Fruit fly (Drosophila melanogaster) whole organism, prepupa: ENCODE data around the gene Scr.
A peak's percentile ranks its signal among the peaks of the same experiment; 100 is the strongest.

Experiments used
- Blimp-1 ChIP-seq: fragments of 200-800 bp; sonication (Bioruptor generic); optimal IDR thresholded peaks from 3 replicates; lab custom pipeline; 2017; ENCODE audit warnings: missing biosample characterization, missing genetic modification characterization, mild to moderate bottlenecking, moderate library complexity, missing genetic modification reagents
- CG10631 ChIP-seq: fragments of 200-800 bp; sonication (Bioruptor generic); optimal IDR thresholded peaks from 2 replicates; lab custom pipeline; 2016; ENCODE audit warnings: missing biosample characterization, missing genetic modification characterization
- CG10669 ChIP-seq: fragments of 200-800 bp; sonication (Bioruptor generic); optimal IDR thresholded peaks from 3 replicates; lab custom pipeline; 2018; ENCODE audit warnings: missing biosample characterization, mild to moderate bottlenecking, missing genetic modification characterization, moderate library complexity
- CG11762 ChIP-seq: fragments of 200-800 bp; sonication (Bioruptor generic); optimal IDR thresholded peaks from 3 replicates; lab custom pipeline; 2016; ENCODE audit warnings: missing biosample characterization, missing genetic modification characterization; ENCODE audit not compliant: insufficient read depth
- CG11902 ChIP-seq: fragments of 200-800 bp; sonication (Bioruptor generic); optimal IDR thresholded peaks from 3 replicates; lab custom pipeline; 2016; ENCODE audit warnings: missing biosample characterization, missing genetic modification characterization
- CG15336 ChIP-seq: fragments of 200-800 bp; sonication (Bioruptor generic); IDR thresholded peaks from 2 replicates; pipeline ENCODE4 v1.3.6; 2022; ENCODE audit warnings: missing biosample characterization, missing genetic modification characterization
- CG16779 ChIP-seq: fragments of 200-800 bp; sonication (Bioruptor generic); optimal IDR thresholded peaks from 3 replicates; lab custom pipeline; 2017; ENCODE audit warnings: missing biosample characterization, mild to moderate bottlenecking, missing genetic modification characterization
- CG3032 ChIP-seq: fragments of 200-800 bp; optimal IDR thresholded peaks from 2 replicates; lab custom pipeline; 2019; ENCODE audit warnings: missing biosample characterization, mild to moderate bottlenecking, missing genetic modification characterization, moderate library complexity
- CG32006 ChIP-seq: fragments of 200-800 bp; sonication (Bioruptor generic); optimal IDR thresholded peaks from 3 replicates; lab custom pipeline; 2017; ENCODE audit warnings: missing biosample characterization, mild to moderate bottlenecking, missing genetic modification characterization
- CG34406 ChIP-seq: fragments of 200-800 bp; sonication (Bioruptor generic); optimal IDR thresholded peaks from 3 replicates; lab custom pipeline; 2016; ENCODE audit warnings: missing biosample characterization, missing genetic modification characterization
- CG4318 ChIP-seq: fragments of 200-800 bp; sonication (Bioruptor generic); optimal IDR thresholded peaks from 3 replicates; lab custom pipeline; 2017; ENCODE audit warnings: missing biosample characterization, mild to moderate bottlenecking, missing genetic modification characterization
- CG6163 ChIP-seq: fragments of 200-800 bp; sonication (Bioruptor generic); IDR thresholded peaks from 3 replicates; pipeline ENCODE4 v1.3.6; 2022; ENCODE audit warnings: missing biosample characterization, missing genetic modification characterization
- CG6276 ChIP-seq: fragments of 200-800 bp; sonication (Bioruptor generic); optimal IDR thresholded peaks from 2 replicates; lab custom pipeline; 2017; ENCODE audit warnings: missing biosample characterization, mild to moderate bottlenecking, missing genetic modification characterization
- CG6792 ChIP-seq: fragments of 200-800 bp; sonication (Bioruptor generic); optimal IDR thresholded peaks from 3 replicates; lab custom pipeline; 2016; ENCODE audit warnings: missing biosample characterization, missing genetic modification characterization
- CG6854 ChIP-seq: fragments of 200-800 bp; sonication (Bioruptor generic); optimal IDR thresholded peaks from 2 replicates; lab custom pipeline; 2017; ENCODE audit warnings: missing biosample characterization, mild to moderate bottlenecking, missing genetic modification characterization
- CG7368 ChIP-seq: fragments of 200-800 bp; sonication (Bioruptor generic); optimal IDR thresholded peaks from 3 replicates; lab custom pipeline; 2016; ENCODE audit warnings: missing biosample characterization, missing genetic modification characterization
- CG8119 ChIP-seq: fragments of 200-800 bp; sonication (Bioruptor generic); IDR thresholded peaks from 3 replicates; pipeline ENCODE4 v1.3.6; 2022; ENCODE audit warnings: missing biosample characterization, missing genetic modification characterization
- CG8319 ChIP-seq: fragments of 200-800 bp; sonication (Bioruptor generic); optimal IDR thresholded peaks from 3 replicates; lab custom pipeline; 2016; ENCODE audit warnings: missing biosample characterization, missing genetic modification characterization
- CG8632 ChIP-seq: fragments of 200-800 bp; sonication (Bioruptor generic); optimal IDR thresholded peaks from 3 replicates; lab custom pipeline; 2016; ENCODE audit warnings: missing biosample characterization, missing genetic modification characterization
- CG9139 ChIP-seq: fragments of 200-800 bp; sonication (Bioruptor generic); optimal IDR thresholded peaks from 3 replicates; lab custom pipeline; 2017; ENCODE audit warnings: missing biosample characterization, mild to moderate bottlenecking, missing genetic modification characterization
- Eip78C ChIP-seq: fragments of 200-800 bp; sonication (Bioruptor generic); peaks from one replicate; lab custom pipeline; 2016; ENCODE audit warnings: missing biosample characterization, missing genetic modification characterization
- Eip93F ChIP-seq: fragments of 200-800 bp; sonication (Bioruptor generic); optimal IDR thresholded peaks from 2 replicates; lab custom pipeline; 2016; ENCODE audit warnings: missing biosample characterization, mild to moderate bottlenecking, missing genetic modification characterization
- Ets21C ChIP-seq: fragments of 200-800 bp; sonication (Bioruptor generic); optimal IDR thresholded peaks from 3 replicates; lab custom pipeline; 2016; ENCODE audit warnings: missing biosample characterization, missing genetic modification characterization
- Ets96B ChIP-seq: fragments of 200-800 bp; optimal IDR thresholded peaks from 2 replicates; lab custom pipeline; 2019; ENCODE audit warnings: missing biosample characterization, mild to moderate bottlenecking, missing genetic modification characterization, moderate library complexity
- Gug ChIP-seq: fragments of 200-800 bp; sonication (Bioruptor generic); IDR thresholded peaks from 2 replicates; pipeline ENCODE4 v1.3.6; 2022; ENCODE audit warnings: missing biosample characterization, missing genetic modification characterization
- Hr39 ChIP-seq: fragments of 200-800 bp; sonication (Bioruptor generic); optimal IDR thresholded peaks from 2 replicates; lab custom pipeline; 2016; ENCODE audit warnings: missing biosample characterization, missing genetic modification characterization
- Hr4 ChIP-seq: fragments of 200-800 bp; sonication (Bioruptor generic); optimal IDR thresholded peaks from 3 replicates; lab custom pipeline; 2016; ENCODE audit warnings: missing biosample characterization, missing genetic modification characterization
- Lpt ChIP-seq: fragments of 200-800 bp; sonication (Bioruptor generic); optimal IDR thresholded peaks from 3 replicates; lab custom pipeline; 2016; ENCODE audit warnings: missing biosample characterization, missing genetic modification characterization
- Met ChIP-seq: fragments of 200-800 bp; sonication (Bioruptor generic); optimal IDR thresholded peaks from 3 replicates; lab custom pipeline; 2016; ENCODE audit warnings: missing biosample characterization, missing genetic modification characterization
- OdsH ChIP-seq: fragments of 200-800 bp; sonication (Bioruptor generic); optimal IDR thresholded peaks from 3 replicates; lab custom pipeline; 2016; ENCODE audit warnings: missing biosample characterization, missing genetic modification characterization
- Smox ChIP-seq: fragments of 200-800 bp; sonication (Bioruptor generic); optimal IDR thresholded peaks from 3 replicates; lab custom pipeline; 2016; ENCODE audit warnings: missing biosample characterization, missing genetic modification characterization
- Sox102F ChIP-seq: fragments of 200-800 bp; sonication (Bioruptor generic); optimal IDR thresholded peaks from 2 replicates; lab custom pipeline; 2016; ENCODE audit warnings: missing biosample characterization, mild to moderate bottlenecking, missing genetic modification characterization
- Sox14 ChIP-seq: fragments of 200-800 bp; sonication (Bioruptor generic); optimal IDR thresholded peaks from 3 replicates; lab custom pipeline; 2016; ENCODE audit warnings: missing biosample characterization, missing genetic modification characterization
- Sox15 ChIP-seq: fragments of 200-800 bp; sonication (Bioruptor generic); optimal IDR thresholded peaks from 3 replicates; lab custom pipeline; 2016; ENCODE audit warnings: missing biosample characterization, missing genetic modification characterization
- achi ChIP-seq: fragments of 200-800 bp; sonication (Bioruptor generic); optimal IDR thresholded peaks from 3 replicates; lab custom pipeline; 2016; ENCODE audit warnings: missing biosample characterization, missing genetic modification characterization
- acj6 ChIP-seq: fragments of 200-800 bp; sonication (Bioruptor generic); optimal IDR thresholded peaks from 3 replicates; lab custom pipeline; 2016; ENCODE audit warnings: missing biosample characterization, missing genetic modification characterization
- cyc ChIP-seq: fragments of 200-800 bp; sonication (Bioruptor generic); optimal IDR thresholded peaks from 3 replicates; lab custom pipeline; 2016; ENCODE audit warnings: missing biosample characterization, missing genetic modification characterization
- dac ChIP-seq: fragments of 200-800 bp; sonication (Bioruptor generic); optimal IDR thresholded peaks from 2 replicates; lab custom pipeline; 2017; ENCODE audit warnings: missing biosample characterization, mild to moderate bottlenecking, missing genetic modification characterization
- dsx ChIP-seq: fragments of 200-800 bp; optimal IDR thresholded peaks from 3 replicates; lab custom pipeline; 2019; ENCODE audit warnings: missing biosample characterization, mild to moderate bottlenecking, missing genetic modification characterization, moderate library complexity; ENCODE audit not compliant: poor library complexity, severe bottlenecking
- eg ChIP-seq: fragments of 200-800 bp; sonication (Bioruptor generic); IDR thresholded peaks from 3 replicates; pipeline ENCODE4 v1.3.6; 2022; ENCODE audit warnings: missing biosample characterization, missing genetic modification characterization
- esn ChIP-seq: fragments of 200-800 bp; sonication (Bioruptor generic); optimal IDR thresholded peaks from 2 replicates; lab custom pipeline; 2016; ENCODE audit warnings: missing biosample characterization, mild to moderate bottlenecking, missing genetic modification characterization, moderate library complexity
- fd85E ChIP-seq: fragments of 200-800 bp; sonication (Bioruptor generic); optimal IDR thresholded peaks from 3 replicates; lab custom pipeline; 2016; ENCODE audit warnings: missing biosample characterization, missing genetic modification characterization
- fkh ChIP-seq: fragments of 200-800 bp; sonication (Bioruptor generic); optimal IDR thresholded peaks from 3 replicates; lab custom pipeline; 2017; ENCODE audit warnings: missing biosample characterization, mild to moderate bottlenecking, missing genetic modification characterization, moderate library complexity
- lz ChIP-seq: fragments of 200-800 bp; sonication (Bioruptor generic); optimal IDR thresholded peaks from 3 replicates; lab custom pipeline; 2016; ENCODE audit warnings: missing biosample characterization, missing genetic modification characterization
- net ChIP-seq: fragments of 200-800 bp; sonication (Bioruptor generic); optimal IDR thresholded peaks from 3 replicates; lab custom pipeline; 2016; ENCODE audit warnings: missing biosample characterization, missing genetic modification characterization
- salr ChIP-seq, 2 experiments: fragments of 200-800 bp; sonication (Bioruptor generic); optimal IDR thresholded peaks; 3 replicates each; lab custom pipeline; 2016 to 2018; ENCODE audit warnings: missing biosample characterization in 2 of 2, missing genetic modification characterization in 2 of 2, mild to moderate bottlenecking in 1 of 2
- spab ChIP-seq: fragments of 200-800 bp; sonication (Bioruptor generic); optimal IDR thresholded peaks from 2 replicates; lab custom pipeline; 2017; ENCODE audit warnings: missing biosample characterization, mild to moderate bottlenecking, missing genetic modification characterization, missing genetic modification reagents
- ss ChIP-seq, 2 experiments: fragments of 200-800 bp; sonication (Bioruptor generic); optimal IDR thresholded peaks; 2 replicates in 1 of 2; 3 replicates in 1 of 2; lab custom pipeline; 2017 to 2018; ENCODE audit warnings: mild to moderate bottlenecking in 2 of 2, missing biosample characterization in 2 of 2, missing genetic modification characterization in 2 of 2, moderate library complexity in 1 of 2
- topi ChIP-seq: fragments of 200-800 bp; sonication (Bioruptor generic); optimal IDR thresholded peaks from 3 replicates; lab custom pipeline; 2016; ENCODE audit warnings: missing biosample characterization, missing genetic modification characterization
- vri ChIP-seq: fragments of 200-800 bp; sonication (Bioruptor generic); optimal IDR thresholded peaks from 3 replicates; lab custom pipeline; 2016; ENCODE audit warnings: missing biosample characterization, mild to moderate bottlenecking, missing genetic modification characterization

Gene Scr

dm6 chr3R:6817977-6818903 is 31.5 kb downstream of the Scr start:
- TF ChIP-seq esn (GFP tag; lab: Kevin White, UChicago): peak; percentile 60
- no peak for TF ChIP-seq spab
- TF ChIP-seq Eip78C (GFP tag; lab: Kevin White, UChicago): peak; percentile 89
- TF ChIP-seq acj6 (GFP tag; lab: Kevin White, UChicago): peak; percentile 40
- peak; percentile 45 for TF ChIP-seq Hr39
- TF ChIP-seq ss (GFP tag; optimal IDR thresholded peaks at IDR 0.05; lab: Kevin White, UChicago): no peak
- TF ChIP-seq fkh (GFP tag; lab: Kevin White, UChicago): peak; percentile 76
- TF ChIP-seq Sox14 (GFP tag; lab: Kevin White, UChicago): peak; percentile 39
- TF ChIP-seq CG11762 (GFP tag; lab: Kevin White, UChicago): peak; percentile 13
- peak; percentile 45; the same call in 1 of the 2 replicates for TF ChIP-seq CG15336 (GFP tag; lab: Robert Waterston, UW)
- TF ChIP-seq fd85E: no peak
- no peak for TF ChIP-seq dac (GFP tag; lab: Kevin White, UChicago)
- TF ChIP-seq vri (GFP tag; lab: Kevin White, UChicago): no peak
- TF ChIP-seq net (GFP tag; lab: Kevin White, UChicago): peak; percentile 54
- peak; percentile 49 for TF ChIP-seq achi
- TF ChIP-seq CG8632: peak; percentile 37
- no peak for TF ChIP-seq Lpt (GFP tag; lab: Kevin White, UChicago)
- peak; percentile 43 for TF ChIP-seq lz (GFP tag; lab: Kevin White, UChicago)
- TF ChIP-seq CG34406 (GFP tag; lab: Kevin White, UChicago): peak; percentile 32
- TF ChIP-seq CG6163 (GFP tag; lab: Robert Waterston, UW): peak; percentile 76
- no peak for TF ChIP-seq CG9139 (GFP tag; lab: Kevin White, UChicago)
- peak; percentile 31 for TF ChIP-seq topi
- TF ChIP-seq Gug (GFP tag; lab: Robert Waterston, UW): no peak; the same call in 1 of the 2 replicates
- TF ChIP-seq CG10631 (GFP tag; lab: Kevin White, UChicago): peak; percentile 5
- peak; percentile 60 for TF ChIP-seq Met (GFP tag; lab: Kevin White, UChicago)
- no peak for TF ChIP-seq dsx
- peak; percentile 54 for TF ChIP-seq OdsH
- TF ChIP-seq CG4318 (GFP tag; lab: Kevin White, UChicago): no peak
- TF ChIP-seq Eip93F (GFP tag; lab: Kevin White, UChicago): no peak
- TF ChIP-seq CG8319 (GFP tag; lab: Kevin White, UChicago): peak; percentile 50
- no peak for TF ChIP-seq CG16779
- TF ChIP-seq cyc (GFP tag; lab: Kevin White, UChicago): peak; percentile 46
- no peak for TF ChIP-seq CG3032 (tag; lab: Kevin White, UChicago)
- no peak for TF ChIP-seq Ets21C (GFP tag; lab: Kevin White, UChicago)
- TF ChIP-seq Sox102F (GFP tag; lab: Kevin White, UChicago): peak; percentile 23
- TF ChIP-seq CG6276 (GFP tag; lab: Kevin White, UChicago): peak; percentile 26
- no peak for TF ChIP-seq Blimp-1 (GFP tag; lab: Kevin White, UChicago)
- TF ChIP-seq Smox (GFP tag; lab: Kevin White, UChicago): peak; percentile 47
- peak; percentile 31; the same call in 1 of the 3 replicates for TF ChIP-seq CG8119 (GFP tag; lab: Robert Waterston, UW)
- peak; percentile 34 for TF ChIP-seq CG6792
- peak; percentile 66 for TF ChIP-seq Hr4 (GFP tag; lab: Kevin White, UChicago)
- TF ChIP-seq CG11902 (GFP tag; lab: Kevin White, UChicago): peak; percentile 11
- TF ChIP-seq Sox15: no peak
- peak; percentile 2 for TF ChIP-seq CG10669 (GFP tag; lab: Kevin White, UChicago)
- TF ChIP-seq CG7368 (GFP tag; lab: Kevin White, UChicago): no peak
- peak; percentile 61 for TF ChIP-seq CG32006 (GFP tag; lab: Kevin White, UChicago)
- TF ChIP-seq CG6854 (GFP tag; lab: Kevin White, UChicago): no peak
- peak in 1 of 2 experiments; percentile 23 for TF ChIP-seq salr (GFP tag; optimal IDR thresholded peaks at IDR 0.05; lab: Kevin White, UChicago)
- TF ChIP-seq Ets96B (tag; lab: Kevin White, UChicago): no peak
- peak; percentile 71 for TF ChIP-seq eg (GFP tag; lab: Robert Waterston, UW)
